Fruit fly (Drosophila melanogaster) whole organism, embryonic: Measurements from ENCODE around the gene CG10324.

Experiments
- Adf1 ChIP-seq: fragments of 200-800 bp; sonication (Bioruptor generic); IDR thresholded peaks from 2 replicates; pipeline ENCODE4 v1.3.6; 2022; ENCODE audit warnings: missing biosample characterization, missing genetic modification characterization
- Bdp1 ChIP-seq: fragments of 200-800 bp; sonication (Bioruptor generic); optimal IDR thresholded peaks from 3 replicates; lab custom pipeline; 2016; ENCODE audit warnings: missing biosample characterization, missing genetic modification characterization
- CG11093 ChIP-seq: fragments of 200-800 bp; sonication (Bioruptor generic); IDR thresholded peaks from 3 replicates; pipeline ENCODE4 v1.3.6; 2022; ENCODE audit warnings: missing biosample characterization, missing genetic modification characterization
- CG12391 ChIP-seq: fragments of 200-800 bp; sonication (Bioruptor generic); optimal IDR thresholded peaks from 3 replicates; lab custom pipeline; 2018; ENCODE audit warnings: missing biosample characterization, mild to moderate bottlenecking, missing genetic modification characterization, moderate library complexity
- CG12744 ChIP-seq: fragments of 200-800 bp; sonication (Bioruptor generic); optimal IDR thresholded peaks from 2 replicates; lab custom pipeline; 2016; ENCODE audit warnings: missing biosample characterization, missing genetic modification characterization
- CG13775 ChIP-seq: fragments of 200-800 bp; sonication (Bioruptor generic); optimal IDR thresholded peaks from 3 replicates; lab custom pipeline; 2017; ENCODE audit warnings: missing biosample characterization, mild to moderate bottlenecking, missing genetic modification characterization
- CG15479 ChIP-seq: fragments of 200-800 bp; sonication (Bioruptor generic); optimal IDR thresholded peaks from 3 replicates; lab custom pipeline; 2019; ENCODE audit warnings: missing biosample characterization, mild to moderate bottlenecking, missing genetic modification characterization, moderate library complexity
- CG17829 ChIP-seq: fragments of 200-800 bp; optimal IDR thresholded peaks from 2 replicates; lab custom pipeline; 2019; ENCODE audit warnings: missing biosample characterization, mild to moderate bottlenecking, missing genetic modification characterization, moderate library complexity
- CG2129 ChIP-seq: fragments of 200-800 bp; sonication (Bioruptor generic); IDR thresholded peaks from 2 replicates; pipeline ENCODE4 v1.3.6; 2022; ENCODE audit warnings: missing biosample characterization, missing genetic modification characterization; ENCODE audit not compliant: partially characterized antibody
- CG2889 ChIP-seq: fragments of 200-800 bp; sonication (Bioruptor generic); IDR thresholded peaks from 3 replicates; pipeline ENCODE4 v1.3.6; 2022; ENCODE audit warnings: missing biosample characterization, missing genetic modification characterization
- CG30403 ChIP-seq: fragments of 200-800 bp; sonication (Bioruptor generic); optimal IDR thresholded peaks from 3 replicates; lab custom pipeline; 2016; ENCODE audit warnings: missing biosample characterization, missing genetic modification characterization
- CG33557 ChIP-seq: fragments of 200-800 bp; sonication (Bioruptor generic); optimal IDR thresholded peaks from 2 replicates; lab custom pipeline; 2019; ENCODE audit warnings: missing biosample characterization, mild to moderate bottlenecking, missing genetic modification characterization, moderate library complexity
- CG3847 ChIP-seq: fragments of 200-800 bp; sonication (Bioruptor generic); IDR thresholded peaks from 2 replicates; pipeline ENCODE4 v1.3.6; 2022; ENCODE audit warnings: missing biosample characterization, missing genetic modification characterization
- CG7372 ChIP-seq: fragments of 200-800 bp; sonication (Bioruptor generic); IDR thresholded peaks from 2 replicates; pipeline ENCODE4 v1.3.6; 2022; ENCODE audit warnings: missing biosample characterization, missing genetic modification characterization
- CG9609 ChIP-seq: fragments of 200-800 bp; sonication (Bioruptor generic); optimal IDR thresholded peaks from 3 replicates; lab custom pipeline; 2016; ENCODE audit warnings: missing biosample characterization, missing genetic modification characterization
- Dfd ChIP-seq, 2 experiments: fragments of >200 bp; optimal IDR thresholded peaks; 2 replicates each; lab custom pipeline; 2017; ENCODE audit warnings: missing biosample characterization in 2 of 2, missing genetic modification characterization in 2 of 2
- Dll ChIP-seq: fragments of 200-800 bp; sonication (Bioruptor generic); IDR thresholded peaks from 4 replicates; pipeline ENCODE4 v1.3.6; 2022; ENCODE audit warnings: missing biosample characterization, missing genetic modification characterization; ENCODE audit not compliant: partially characterized antibody
- Ets65A ChIP-seq: fragments of 200-800 bp; sonication (Bioruptor generic); peaks from one replicate; lab custom pipeline; 2016; ENCODE audit warnings: missing biosample characterization, missing genetic modification characterization
- H2.0 ChIP-seq: fragments of 200-800 bp; sonication (Bioruptor generic); IDR thresholded peaks from 2 replicates; pipeline ENCODE4 v1.3.6; 2022; ENCODE audit warnings: missing biosample characterization, missing genetic modification characterization
- MBD-R2 ChIP-seq: fragments of 200-800 bp; sonication (Bioruptor generic); IDR thresholded peaks from 2 replicates; pipeline ENCODE4 v1.3.6; 2022; ENCODE audit warnings: missing biosample characterization, missing genetic modification characterization
- MTF-1 ChIP-seq: fragments of 200-800 bp; sonication (Bioruptor generic); optimal IDR thresholded peaks from 2 replicates; lab custom pipeline; 2018; ENCODE audit warnings: missing biosample characterization, mild to moderate bottlenecking, missing genetic modification characterization, borderline replicate concordance
- Max ChIP-seq: fragments of 200-800 bp; sonication (Bioruptor generic); optimal IDR thresholded peaks from 2 replicates; lab custom pipeline; 2016; ENCODE audit warnings: missing biosample characterization, mild to moderate bottlenecking, missing genetic modification characterization
- Med ChIP-seq: fragments of 200-800 bp; sonication (Bioruptor generic); peaks from one replicate; lab custom pipeline; 2016; ENCODE audit warnings: missing biosample characterization, missing genetic modification characterization, mild to moderate bottlenecking, inconsistent platforms, moderate library complexity
- NC2α ChIP-seq: fragments of 200-800 bp; sonication (Bioruptor generic); optimal IDR thresholded peaks from 2 replicates; lab custom pipeline; 2016; ENCODE audit warnings: missing biosample characterization, missing genetic modification characterization
- Nf-YA ChIP-seq: fragments of 200-800 bp; sonication (Bioruptor generic); IDR thresholded peaks from 2 replicates; pipeline ENCODE4 v1.3.6; 2022; ENCODE audit warnings: missing biosample characterization, missing genetic modification characterization
- NfI ChIP-seq: fragments of 200-800 bp; sonication (Bioruptor generic); optimal IDR thresholded peaks from 3 replicates; lab custom pipeline; 2018; ENCODE audit warnings: missing biosample characterization, mild to moderate bottlenecking, missing genetic modification characterization, moderate library complexity
- Opbp ChIP-seq: fragments of 200-800 bp; sonication (Bioruptor generic); IDR thresholded peaks from 3 replicates; pipeline ENCODE4 v1.3.6; 2022; ENCODE audit warnings: missing biosample characterization, missing genetic modification characterization; ENCODE audit not compliant: partially characterized antibody
- Pdp1 ChIP-seq, 2 experiments: fragments of 200-800 bp; sonication (Bioruptor generic); optimal IDR thresholded peaks; 3 replicates each; lab custom pipeline; 2016; ENCODE audit warnings: missing biosample characterization in 2 of 2, missing genetic modification characterization in 2 of 2, mild to moderate bottlenecking in 1 of 2, moderate library complexity in 1 of 2
- Scr ChIP-seq: fragments of 200-800 bp; sonication (Bioruptor generic); IDR thresholded peaks from 2 replicates; pipeline ENCODE4 v1.3.6; 2022; ENCODE audit warnings: missing biosample characterization, missing genetic modification characterization; ENCODE audit not compliant: partially characterized antibody
- cad ChIP-seq: fragments of >200 bp; optimal IDR thresholded peaks from 2 replicates; lab custom pipeline; 2017; ENCODE audit warnings: missing biosample characterization, missing genetic modification characterization
- cg ChIP-seq: fragments of 200-800 bp; sonication (Bioruptor generic); optimal IDR thresholded peaks from 3 replicates; lab custom pipeline; 2019; ENCODE audit warnings: missing biosample characterization, mild to moderate bottlenecking, missing genetic modification characterization, moderate library complexity
- chinmo ChIP-seq: fragments of 200-800 bp; sonication (Bioruptor generic); IDR thresholded peaks from 4 replicates; pipeline ENCODE4 v1.3.6; 2022; ENCODE audit warnings: missing biosample characterization, missing genetic modification characterization; ENCODE audit not compliant: partially characterized antibody
- dm ChIP-seq: fragments of 200-800 bp; sonication (Bioruptor generic); optimal IDR thresholded peaks from 3 replicates; lab custom pipeline; 2016; ENCODE audit warnings: missing biosample characterization, missing genetic modification characterization
- eve ChIP-seq, 2 experiments: fragments of >200 bp; optimal IDR thresholded peaks; 2 replicates each; lab custom pipeline; 2017; ENCODE audit warnings: missing biosample characterization in 2 of 2, missing genetic modification characterization in 2 of 2
- ftz-f1 ChIP-seq: fragments of 200-800 bp; sonication (Bioruptor generic); optimal IDR thresholded peaks from 2 replicates; lab custom pipeline; 2016; ENCODE audit warnings: missing biosample characterization, missing genetic modification characterization
- gem ChIP-seq: fragments of 200-800 bp; sonication (Bioruptor generic); optimal IDR thresholded peaks from 2 replicates; lab custom pipeline; 2019; ENCODE audit warnings: missing biosample characterization, mild to moderate bottlenecking, missing genetic modification characterization, moderate library complexity
- lmd ChIP-seq: fragments of 200-800 bp; sonication (Bioruptor generic); IDR thresholded peaks from 2 replicates; pipeline ENCODE4 v1.3.6; 2022; ENCODE audit warnings: missing biosample characterization, missing genetic modification characterization
- nmo ChIP-seq: fragments of 200-800 bp; sonication (Bioruptor generic); optimal IDR thresholded peaks from 2 replicates; lab custom pipeline; 2018; ENCODE audit warnings: missing biosample characterization, mild to moderate bottlenecking, missing genetic modification characterization, moderate library complexity
- onecut ChIP-seq: fragments of 200-800 bp; sonication (Bioruptor generic); IDR thresholded peaks from 2 replicates; pipeline ENCODE4 v1.3.6; 2022; ENCODE audit warnings: missing biosample characterization, missing genetic modification characterization
- pum ChIP-seq: fragments of 200-800 bp; sonication (Bioruptor generic); optimal IDR thresholded peaks from 2 replicates; lab custom pipeline; 2016; ENCODE audit warnings: missing biosample characterization, missing genetic modification characterization
- scrt ChIP-seq: fragments of 200-800 bp; sonication (Bioruptor generic); optimal IDR thresholded peaks from 2 replicates; lab custom pipeline; 2018; ENCODE audit warnings: missing biosample characterization, mild to moderate bottlenecking, missing genetic modification characterization, moderate library complexity
- sqz ChIP-seq: fragments of 200-800 bp; sonication (Bioruptor generic); optimal IDR thresholded peaks from 3 replicates; lab custom pipeline; 2018; ENCODE audit warnings: missing biosample characterization, mild to moderate bottlenecking, missing genetic modification characterization
- stc ChIP-seq: fragments of 200-800 bp; sonication (Bioruptor generic); IDR thresholded peaks from 2 replicates; pipeline ENCODE4 v1.3.6; 2022; ENCODE audit warnings: missing biosample characterization, missing genetic modification characterization
- stwl ChIP-seq: fragments of 200-800 bp; sonication (Bioruptor generic); optimal IDR thresholded peaks from 3 replicates; lab custom pipeline; 2018; ENCODE audit warnings: missing biosample characterization, mild to moderate bottlenecking, missing genetic modification characterization, moderate library complexity
- tna ChIP-seq: fragments of 200-800 bp; sonication (Bioruptor generic); IDR thresholded peaks from 2 replicates; pipeline ENCODE4 v1.3.6; 2022; ENCODE audit warnings: missing biosample characterization, missing genetic modification characterization; ENCODE audit not compliant: partially characterized antibody
- usp ChIP-seq: fragments of >200 bp; optimal IDR thresholded peaks from 2 replicates; lab custom pipeline; 2017; ENCODE audit warnings: missing biosample characterization, missing genetic modification characterization
- vvl ChIP-seq: fragments of 200-800 bp; sonication (Bioruptor generic); IDR thresholded peaks from 2 replicates; pipeline ENCODE4 v1.3.6; 2022; ENCODE audit warnings: missing biosample characterization, missing genetic modification characterization
- z ChIP-seq: fragments of 200-800 bp; sonication (Bioruptor generic); IDR thresholded peaks from 3 replicates; pipeline ENCODE4 v1.3.6; 2022; ENCODE audit warnings: missing biosample characterization, missing genetic modification characterization

The CG10324 gene

DNA sequence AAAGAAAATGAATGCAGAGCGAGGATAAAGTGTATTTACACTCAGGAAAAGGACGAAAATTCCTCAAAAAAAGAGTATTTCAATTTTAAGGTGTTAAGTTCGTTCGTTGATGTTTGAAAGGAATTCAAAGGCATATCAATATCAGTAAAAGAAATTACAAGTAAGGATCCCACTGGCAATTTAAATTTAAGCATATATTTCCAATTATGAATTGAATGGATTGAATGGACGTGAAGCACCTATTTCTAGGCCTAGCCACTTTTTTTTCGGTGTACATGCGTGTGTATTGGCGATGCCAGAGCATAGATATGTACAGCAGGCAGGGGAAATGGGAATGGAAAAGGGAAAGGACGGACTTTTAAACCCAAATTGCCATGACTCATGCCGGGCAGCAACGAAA lies 16.2 kb downstream of the CG10324 start (continued):
- TF ChIP-seq cad (GFP tag; lab: Kevin White, UChicago) (no peak), Max (GFP tag; lab: Kevin White, UChicago) (peak; percentile 11), pum (GFP tag; lab: Kevin White, UChicago) (peak; percentile 22), CG2889 (GFP tag; lab: Robert Waterston, UW) (no peak), Med (GFP tag; lab: Kevin White, UChicago) (no peak), lmd (GFP tag; lab: Robert Waterston, UW) (peak; percentile 24), MTF-1 (no peak), chinmo (GFP tag; lab: Robert Waterston, UW) (no peak), tna (GFP tag; lab: Robert Waterston, UW) (no peak), CG17829 (tag; lab: Kevin White, UChicago) (peak; percentile 68), CG9609 (GFP tag; lab: Kevin White, UChicago) (no peak), Bdp1 (GFP tag; lab: Kevin White, UChicago) (no peak), gem (tag; lab: Kevin White, UChicago) (peak; percentile 63), eve (GFP tag; optimal IDR thresholded peaks at IDR 0.05; lab: Kevin White, UChicago) (peak in 1 of 2 experiments; percentile 34), Ets65A (GFP tag; lab: Kevin White, UChicago) (peak; percentile 54), H2.0 (GFP tag; lab: Robert Waterston, UW) (no peak)

DNA sequence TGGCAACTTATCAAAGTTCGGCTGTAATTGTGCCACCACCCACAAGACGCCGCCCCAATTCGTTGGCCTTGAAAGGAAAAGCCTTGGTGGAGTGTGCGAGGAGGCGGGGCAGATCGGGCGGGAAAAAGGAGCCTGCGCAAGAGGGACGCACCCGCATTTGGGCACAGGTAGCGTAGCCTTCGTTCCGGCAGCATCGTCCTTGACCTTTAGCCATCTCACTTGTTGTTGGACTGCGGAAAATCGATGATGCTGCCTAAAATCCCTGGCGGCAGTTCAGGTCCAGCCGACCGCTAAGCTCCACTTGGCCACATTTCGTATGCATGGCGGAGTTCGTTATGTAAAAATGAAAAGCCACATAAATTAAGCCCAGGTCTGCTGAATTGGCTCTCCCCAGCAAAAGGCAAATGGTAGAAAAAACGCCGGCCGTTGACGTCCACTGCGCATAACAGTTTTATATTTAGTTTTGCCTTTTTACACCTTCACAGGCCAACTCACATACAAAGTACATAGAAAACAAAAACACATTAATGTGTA lies 19.8 kb downstream of the CG10324 start:
- TF ChIP-seq z (GFP tag; lab: Robert Waterston, UW): no peak
- TF ChIP-seq dm (GFP tag; lab: Kevin White, UChicago): no peak
- no peak for TF ChIP-seq nmo (GFP tag; lab: Kevin White, UChicago)
- TF ChIP-seq NfI (GFP tag; lab: Kevin White, UChicago): no peak
- TF ChIP-seq stwl (tag; lab: Kevin White, UChicago): no peak
- peak; percentile 82 for TF ChIP-seq onecut (GFP tag; lab: Robert Waterston, UW)
- peak; percentile 85 for TF ChIP-seq ftz-f1 (GFP tag; lab: Kevin White, UChicago)
- no peak for TF ChIP-seq CG15479
- TF ChIP-seq CG2129 (GFP tag; lab: Robert Waterston, UW): no peak
- no peak for TF ChIP-seq Scr (GFP tag; lab: Robert Waterston, UW)
- no peak for TF ChIP-seq NC2α
- no peak for TF ChIP-seq CG7372 (GFP tag; lab: Robert Waterston, UW)
- peak; percentile 65; the same call in 1 of the 2 replicates for TF ChIP-seq vvl (GFP tag; lab: Robert Waterston, UW)
- 0 out of 2 replicates have a peak, but pooled peaks have one; percentile 19 for TF ChIP-seq Adf1
- TF ChIP-seq CG3847 (GFP tag; lab: Robert Waterston, UW): no peak
- TF ChIP-seq MBD-R2 (GFP tag; lab: Robert Waterston, UW): peak; percentile 20; the same call in 1 of the 2 replicates
- TF ChIP-seq CG11093 (GFP tag; lab: Robert Waterston, UW): no peak
- TF ChIP-seq sqz: peak; percentile 8
- no peak for TF ChIP-seq CG12391
- TF ChIP-seq scrt (GFP tag; lab: Kevin White, UChicago): peak; percentile 62
- no peak for TF ChIP-seq cg (GFP tag; lab: Kevin White, UChicago)
- TF ChIP-seq CG12744 (GFP tag; lab: Kevin White, UChicago): no peak
- TF ChIP-seq Nf-YA (GFP tag; lab: Robert Waterston, UW): 0 out of 2 replicates have a peak, but pooled peaks have one; percentile 36
- TF ChIP-seq Dll (GFP tag; lab: Robert Waterston, UW): no peak; the same call in 3 of the 4 replicates
- TF ChIP-seq CG33557 (GFP tag; lab: Kevin White, UChicago): no peak
- no peak for TF ChIP-seq stc (GFP tag; lab: Robert Waterston, UW)
- TF ChIP-seq chinmo (GFP tag; lab: Robert Waterston, UW): 0 out of 4 replicates have a peak, but pooled peaks have one; percentile 56
- no peak for TF ChIP-seq usp
- TF ChIP-seq Pdp1 (GFP tag; optimal IDR thresholded peaks at IDR 0.05; lab: Kevin White, UChicago): peak in 1 of 2 experiments; percentile 24
- TF ChIP-seq Dfd (GFP tag; optimal IDR thresholded peaks at IDR 0.05; lab: Kevin White, UChicago): no peak
- TF ChIP-seq CG13775 (GFP tag; lab: Kevin White, UChicago): no peak
- no peak for TF ChIP-seq CG30403 (GFP tag; lab: Kevin White, UChicago)
- TF ChIP-seq Opbp (GFP tag; lab: Robert Waterston, UW): no peak
